Worm (Caenorhabditis elegans): ENCODE measurements around the gene sdz-38.

Gene sdz-38

ce11 chrII:9960127-9960526 is 21.5 kb downstream of the sdz-38 start:
- no peak for TF ChIP-seq nhr-27 (tag; optimal IDR thresholded peaks at IDR 0.05)
- TF ChIP-seq zfh-2 (GFP tag; conservative IDR thresholded peaks at IDR 0.05) = 0 out of 2 replicates have a peak, but pooled peaks have one; percentile 20

ce11 chrII:9956116-9956515 is 25.5 kb downstream of the sdz-38 start:
- no peak for TF ChIP-seq B0336.3 (GFP tag; IDR thresholded peaks at IDR 0.05)
- TF ChIP-seq tlf-1 (GFP tag; optimal IDR thresholded peaks at IDR 0.05) = no peak
- no peak for TF ChIP-seq aptf-2 (GFP tag; conservative IDR thresholded peaks at IDR 0.05)
- no peak for TF ChIP-seq F23B12.7 (tag; optimal IDR thresholded peaks at IDR 0.05; ENCODE audit: insufficient read depth)
- no peak for TF ChIP-seq nhr-120 (GFP tag; IDR thresholded peaks at IDR 0.05)
- no peak for TF ChIP-seq zim-3 (tag; optimal IDR thresholded peaks at IDR 0.05)
- no peak for TF ChIP-seq hlh-12 (tag; optimal IDR thresholded peaks at IDR 0.05)
- no peak for TF ChIP-seq Y56A3A.18 (GFP tag; IDR thresholded peaks at IDR 0.05)
- no peak for TF ChIP-seq aptf-3 (GFP tag; IDR thresholded peaks at IDR 0.05)
- TF ChIP-seq ekl-4 (GFP tag; IDR thresholded peaks at IDR 0.05) = no peak
- no peak for TF ChIP-seq snpc-3.4 (tag; optimal IDR thresholded peaks at IDR 0.05)
- no peak for TF ChIP-seq T07F8.4 (tag; optimal IDR thresholded peaks at IDR 0.05)
- no peak for TF ChIP-seq madf-10 (tag; optimal IDR thresholded peaks at IDR 0.05)
- TF ChIP-seq dpff-1 (tag; optimal IDR thresholded peaks at IDR 0.05) = no peak
- TF ChIP-seq C17E4.6 (GFP tag; IDR thresholded peaks at IDR 0.05) = no peak
- TF ChIP-seq F22D6.2 (tag; optimal IDR thresholded peaks at IDR 0.05) = no peak

- TF ChIP-seq hsf-1 (GFP tag; IDR thresholded peaks at IDR 0.05) (no peak), ztf-18 (tag; optimal IDR thresholded peaks at IDR 0.05) (no peak), nhr-120 (GFP tag; IDR thresholded peaks at IDR 0.05) (no peak), hmg-1.2 (GFP tag; IDR thresholded peaks at IDR 0.05) (no peak), lir-1 (GFP tag; conservative IDR thresholded peaks at IDR 0.05) (no peak), ztf-25 (GFP tag; IDR thresholded peaks at IDR 0.05) (no peak), rec-8 (tag; optimal IDR thresholded peaks at IDR 0.05) (no peak), hrde-1 (tag; optimal IDR thresholded peaks at IDR 0.05; ENCODE audit: borderline replicate concordance) (no peak), bed-1 (GFP tag; IDR thresholded peaks at IDR 0.05) (no peak)
Observed at ce11 chrII:9954885-9955284, 26.8 kb downstream of the sdz-38 start, which contains the start of gene egl-43. Gene egl-43 (plus strand): TSS chrII:9955185.

- no peak for TF ChIP-seq unc-130 (GFP tag; optimal IDR thresholded peaks at IDR 0.05)
- no peak for TF ChIP-seq hlh-12 (tag; optimal IDR thresholded peaks at IDR 0.05)
- TF ChIP-seq ceh-40 (GFP tag; IDR thresholded peaks at IDR 0.05) = no peak
- no peak for TF ChIP-seq lin-26 (GFP tag; IDR thresholded peaks at IDR 0.05)
Observed at ce11 chrII:9951846-9952245, 29.8 kb downstream of the sdz-38 start.

- TF ChIP-seq ets-4 (GFP tag; optimal IDR thresholded peaks at IDR 0.05) (no peak), ztf-22 (GFP tag; optimal IDR thresholded peaks at IDR 0.05) (no peak), lir-1 (GFP tag; conservative IDR thresholded peaks at IDR 0.05) (no peak), nhr-27 (tag; optimal IDR thresholded peaks at IDR 0.05) (no peak), lin-35 (GFP tag; optimal IDR thresholded peaks at IDR 0.05) (no peak), snpc-1.1 (tag; optimal IDR thresholded peaks at IDR 0.05; ENCODE audit: insufficient read depth) (no peak), hmg-20 (GFP tag; IDR thresholded peaks at IDR 0.05) (no peak), aptf-2 (GFP tag; conservative IDR thresholded peaks at IDR 0.05) (no peak)
Observed at ce11 chrII:9948662-9949061, 33.0 kb downstream of the sdz-38 start.
